Worm (Caenorhabditis elegans): ENCODE data around the gene dyf-6.

dyf-6 gene

ce11 chrX:10377663-10378062, 8.6 kb downstream of the dyf-6 start (continued):
- TF ChIP-seq ets-4 (GFP tag; optimal IDR thresholded peaks at IDR 0.05) (no peak), sptf-2 (GFP tag; optimal IDR thresholded peaks at IDR 0.05) (no peak), ceh-91 (GFP tag; IDR thresholded peaks at IDR 0.05) (no peak), T07F8.4 (tag; optimal IDR thresholded peaks at IDR 0.05) (no peak), chd-7 (tag; optimal IDR thresholded peaks at IDR 0.05) (peak; percentile 41), ztf-25 (GFP tag; IDR thresholded peaks at IDR 0.05) (no peak), repo-1 (tag; optimal IDR thresholded peaks at IDR 0.05) (no peak), unc-62 (GFP tag; optimal IDR thresholded peaks at IDR 0.05) (no peak), athp-1 (tag; optimal IDR thresholded peaks at IDR 0.05) (no peak), F33H1.4 (GFP tag; IDR thresholded peaks at IDR 0.05) (no peak), sdz-38 (tag; optimal IDR thresholded peaks at IDR 0.05) (no peak), F23B12.7 (tag; optimal IDR thresholded peaks at IDR 0.05; ENCODE audit: insufficient read depth) (peak; percentile 26), gei-17 (GFP tag; optimal IDR thresholded peaks at IDR 0.05) (peak; percentile 31), Y79H2A.3 (GFP tag; conservative IDR thresholded peaks at IDR 0.05) (no peak), pbrm-1 (GFP tag; IDR thresholded peaks at IDR 0.05) (peak; percentile 59; the same call in 1 of the 2 replicates), lsl-1 (GFP tag; optimal IDR thresholded peaks at IDR 0.05) (no peak), egl-44 (GFP tag; IDR thresholded peaks at IDR 0.05) (no peak), F39B2.1 (GFP tag; IDR thresholded peaks at IDR 0.05) (no peak), ztf-26 (tag; optimal IDR thresholded peaks at IDR 0.05) (peak; percentile 65), sea-2 (GFP tag; IDR thresholded peaks at IDR 0.05) (no peak), T26A5.8 (tag; optimal IDR thresholded peaks at IDR 0.05) (no peak), C06A6.2 (GFP tag; conservative IDR thresholded peaks at IDR 0.05) (peak; percentile 70), pha-4 (tag; optimal IDR thresholded peaks at IDR 0.05) (no peak), lin-54 (GFP tag; optimal IDR thresholded peaks at IDR 0.05) (no peak), akir-1 (GFP tag; optimal IDR thresholded peaks at IDR 0.05) (no peak), hsf-1 (GFP tag; IDR thresholded peaks at IDR 0.05) (no peak), die-1 (tag; optimal IDR thresholded peaks at IDR 0.05) (no peak), ccch-3 (GFP tag; optimal IDR thresholded peaks at IDR 0.05) (no peak), let-526 (GFP tag; IDR thresholded peaks at IDR 0.05) (0 out of 2 replicates have a peak, but pooled peaks have one; percentile 45), Y53F4B.3 (GFP tag; IDR thresholded peaks at IDR 0.05) (no peak), ztf-22 (GFP tag; optimal IDR thresholded peaks at IDR 0.05) (no peak), ama-1 (optimal IDR thresholded peaks at IDR 0.05) (no peak), ama-1 (GFP tag; optimal IDR thresholded peaks at IDR 0.05) (no peak), rpc-1 (optimal IDR thresholded peaks at IDR 0.05) (no peak), rpc-1 (tag; optimal IDR thresholded peaks at IDR 0.05) (no peak), ceh-27 (GFP tag; optimal IDR thresholded peaks at IDR 0.05) (no peak), bed-1 (GFP tag; IDR thresholded peaks at IDR 0.05) (no peak), ekl-4 (GFP tag; IDR thresholded peaks at IDR 0.05) (no peak), nfya-1 (tag; optimal IDR thresholded peaks at IDR 0.05; ENCODE audit: borderline replicate concordance, insufficient read depth) (no peak), mes-4 (tag; optimal IDR thresholded peaks at IDR 0.05) (no peak), hmg-20 (GFP tag; IDR thresholded peaks at IDR 0.05) (no peak), F49E8.2 (tag; optimal IDR thresholded peaks at IDR 0.05; ENCODE audit: insufficient read depth) (no peak), hlh-26 (GFP tag; conservative IDR thresholded peaks at IDR 0.05) (no peak), rcor-1 (GFP tag; IDR thresholded peaks at IDR 0.05) (peak; percentile 45; the same call in 1 of the 2 replicates), let-607 (tag; optimal IDR thresholded peaks at IDR 0.05) (peak; percentile 44 to 70), nhr-90 (tag; optimal IDR thresholded peaks at IDR 0.05) (no peak), ceh-40 (GFP tag; IDR thresholded peaks at IDR 0.05) (no peak), Y67H2A.10 (GFP tag; conservative IDR thresholded peaks at IDR 0.05) (no peak), nfyb-1 (GFP tag; IDR thresholded peaks at IDR 0.05) (no peak), ceh-100 (GFP tag; IDR thresholded peaks at IDR 0.05) (no peak), F22D6.2 (tag; optimal IDR thresholded peaks at IDR 0.05) (peak; percentile 33)

Data from whole organism, young adult.